Fruit fly (Drosophila melanogaster): ENCODE measurements around the gene Nup154.

Nup154 gene

dm6 chr2L:11041785-11042184 lies 37.2 kb downstream of the Nup154 start:
- TF ChIP-seq CG18476 (GFP tag; optimal IDR thresholded peaks at IDR 0.05) (no peak), CG7839 (tag; optimal IDR thresholded peaks at IDR 0.05) (no peak), Drgx (GFP tag; IDR thresholded peaks at IDR 0.05) (peak; percentile 14; the same call in 1 of the 2 replicates), Blimp-1 (GFP tag; optimal IDR thresholded peaks at IDR 0.05) (no peak), CG16779 (GFP tag; IDR thresholded peaks at IDR 0.05) (no peak), dmrt11E (tag; optimal IDR thresholded peaks at IDR 0.05) (no peak), Xbp1 (GFP tag; optimal IDR thresholded peaks at IDR 0.05) (no peak)

- no peak for TF ChIP-seq Eip74EF (GFP tag; optimal IDR thresholded peaks at IDR 0.05)
- TF ChIP-seq CG7372 (GFP tag; IDR thresholded peaks at IDR 0.05) = no peak
- TF ChIP-seq CG10979 (tag; optimal IDR thresholded peaks at IDR 0.05) = no peak
- no peak for TF ChIP-seq Oaz (GFP tag; IDR thresholded peaks at IDR 0.05)
- TF ChIP-seq CG10321 (GFP tag; IDR thresholded peaks at IDR 0.05) = no peak; the same call in 1 of the 2 replicates
- TF ChIP-seq chm (GFP tag; IDR thresholded peaks at IDR 0.05) = peak; percentile 74
- no peak for TF ChIP-seq CG9437 (GFP tag; optimal IDR thresholded peaks at IDR 0.05)
- TF ChIP-seq Pdp1 (GFP tag; optimal IDR thresholded peaks at IDR 0.05) = peak in 1 of 2 experiments; percentile 28
- peak; percentile 93 for TF ChIP-seq crol (GFP tag; IDR thresholded peaks at IDR 0.05)
- TF ChIP-seq crc (GFP tag; optimal IDR thresholded peaks at IDR 0.05) = no peak
- no peak for TF ChIP-seq CG30020 (tag; optimal IDR thresholded peaks at IDR 0.05)
- TF ChIP-seq CG9932 (GFP tag; IDR thresholded peaks at IDR 0.05) = 0 out of 2 replicates have a peak, but pooled peaks have one; percentile 5
- TF ChIP-seq pum (GFP tag; optimal IDR thresholded peaks at IDR 0.05) = no peak
- peak; percentile 19 for TF ChIP-seq Chrac-16 (GFP tag; optimal IDR thresholded peaks at IDR 0.05)
- TF ChIP-seq dimm (GFP tag; IDR thresholded peaks at IDR 0.05) = no peak
- no peak for TF ChIP-seq Usf (GFP tag; optimal IDR thresholded peaks at IDR 0.05)
- TF ChIP-seq grn (GFP tag; optimal IDR thresholded peaks at IDR 0.05) = peak; percentile 58
- TF ChIP-seq CG7556 (GFP tag; optimal IDR thresholded peaks at IDR 0.05) = peak; percentile 32
- no peak for TF ChIP-seq bigmax (GFP tag; optimal IDR thresholded peaks at IDR 0.05)
- no peak for TF ChIP-seq vnd (GFP tag; IDR thresholded peaks at IDR 0.05; ENCODE audit: partially characterized antibody)
- no peak for TF ChIP-seq CG11398 (GFP tag; optimal IDR thresholded peaks at IDR 0.05)
- TF ChIP-seq amos (GFP tag; IDR thresholded peaks at IDR 0.05; ENCODE audit: partially characterized antibody) = no peak
- no peak for TF ChIP-seq CHES-1-like (GFP tag; optimal IDR thresholded peaks at IDR 0.05)
- peak; percentile 78 for TF ChIP-seq CG2120 (GFP tag; optimal IDR thresholded peaks at IDR 0.05)
- peak; percentile 26 for TF ChIP-seq wek (GFP tag; optimal IDR thresholded peaks at IDR 0.05)
- 0 out of 3 replicates have a peak, but pooled peaks have one; percentile 42 for TF ChIP-seq Dbx (GFP tag; IDR thresholded peaks at IDR 0.05)
- no peak; the same call in 2 of the 3 replicates for TF ChIP-seq CG14050 (GFP tag; IDR thresholded peaks at IDR 0.05)
- no peak for TF ChIP-seq CG7786 (GFP tag; optimal IDR thresholded peaks at IDR 0.05)
- TF ChIP-seq Vsx1 (GFP tag; optimal IDR thresholded peaks at IDR 0.05) = peak; percentile 75
- no peak for TF ChIP-seq fd3F (GFP tag; optimal IDR thresholded peaks at IDR 0.05)
- TF ChIP-seq pho (GFP tag; optimal IDR thresholded peaks at IDR 0.05) = peak; percentile 21
- no peak for TF ChIP-seq ftz-f1 (GFP tag; optimal IDR thresholded peaks at IDR 0.05)
- no peak for TF ChIP-seq NC2β (GFP tag; optimal IDR thresholded peaks at IDR 0.05)
- peak; percentile 32 for TF ChIP-seq yki (optimal IDR thresholded peaks at IDR 0.05)
- TF ChIP-seq ham (GFP tag; IDR thresholded peaks at IDR 0.05) = no peak
- no peak; the same call in 1 of the 2 replicates for TF ChIP-seq HLH3B (GFP tag; IDR thresholded peaks at IDR 0.05)
- peak; percentile 71 for TF ChIP-seq D19A (tag; optimal IDR thresholded peaks at IDR 0.05)
- no peak for TF ChIP-seq ab (GFP tag; optimal IDR thresholded peaks at IDR 0.05)
- peak; percentile 7 for TF ChIP-seq YL-1 (GFP tag; optimal IDR thresholded peaks at IDR 0.05)
- peak; percentile 28 for TF ChIP-seq Meics (GFP tag; optimal IDR thresholded peaks at IDR 0.05)
- no peak for TF ChIP-seq TFAM (GFP tag; optimal IDR thresholded peaks at IDR 0.05)
- peak; percentile 36; the same call in 1 of the 2 replicates for TF ChIP-seq Ptx1 (GFP tag; IDR thresholded peaks at IDR 0.05)
Observed at dm6 chr2L:11044678-11045466, 40.3 kb downstream of the Nup154 start.
